Fruit fly (Drosophila melanogaster): ENCODE measurements around the gene CAH4.

CAH4 gene

dm6 chr3R:24841635-24842034 is 15.7 kb downstream of the CAH4 start, which contains the start of gene Esp:
Esp (plus strand) TSS chr3R:24841935.
- TF ChIP-seq CG8319 (GFP tag; optimal IDR thresholded peaks at IDR 0.05) (no peak), CG6792 (GFP tag; optimal IDR thresholded peaks at IDR 0.05) (no peak), fd85E (GFP tag; optimal IDR thresholded peaks at IDR 0.05) (no peak), eg (GFP tag; IDR thresholded peaks at IDR 0.05) (no peak), esn (GFP tag; optimal IDR thresholded peaks at IDR 0.05) (no peak), cyc (GFP tag; optimal IDR thresholded peaks at IDR 0.05) (no peak), Sox14 (GFP tag; optimal IDR thresholded peaks at IDR 0.05) (no peak), CG8119 (GFP tag; IDR thresholded peaks at IDR 0.05) (no peak), Hr39 (GFP tag; optimal IDR thresholded peaks at IDR 0.05) (no peak), CG6163 (GFP tag; IDR thresholded peaks at IDR 0.05) (no peak), Blimp-1 (GFP tag; optimal IDR thresholded peaks at IDR 0.05) (no peak), pdm3 (GFP tag; optimal IDR thresholded peaks at IDR 0.05) (no peak), salr (GFP tag; optimal IDR thresholded peaks at IDR 0.05) (no peak)

DNA sequence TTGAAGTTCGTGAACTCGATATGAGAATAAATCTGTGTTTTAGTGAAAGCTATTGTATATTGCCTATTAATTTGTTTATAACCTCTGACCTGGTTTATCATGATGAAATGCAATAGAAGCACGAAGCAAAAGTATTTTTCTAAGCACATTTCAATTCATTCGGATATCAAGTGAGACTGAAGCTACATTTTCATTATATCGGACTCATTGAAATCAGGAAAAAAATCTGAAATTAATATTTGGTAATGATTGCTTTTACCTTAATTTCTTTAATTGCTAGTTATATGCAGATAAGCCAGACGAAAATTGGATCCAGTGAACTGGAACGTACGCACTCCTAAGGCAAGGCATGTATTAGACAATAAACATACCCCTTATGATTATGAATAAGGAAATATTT is 16.3 kb downstream of the CAH4 start, which contains the start of gene CG33658:
TSS of gene CG33658 (minus strand) at position 101 of the 400 bp plus-strand sequence.
- TF ChIP-seq CG8632 (GFP tag; optimal IDR thresholded peaks at IDR 0.05) (no peak), CG3032 (tag; optimal IDR thresholded peaks at IDR 0.05) (no peak), CG1621 (tag; optimal IDR thresholded peaks at IDR 0.05) (no peak), CG15336 (GFP tag; IDR thresholded peaks at IDR 0.05) (no peak), spab (GFP tag; optimal IDR thresholded peaks at IDR 0.05) (no peak), Hr39 (GFP tag; optimal IDR thresholded peaks at IDR 0.05) (no peak), pdm3 (GFP tag; optimal IDR thresholded peaks at IDR 0.05) (no peak), fkh (GFP tag; optimal IDR thresholded peaks at IDR 0.05) (no peak), CG32006 (GFP tag; optimal IDR thresholded peaks at IDR 0.05) (no peak), ss (GFP tag; optimal IDR thresholded peaks at IDR 0.05) (no peak), CG6276 (GFP tag; optimal IDR thresholded peaks at IDR 0.05) (no peak)

dm6 chr3R:24833652-24834051 is 23.7 kb downstream of the CAH4 start, which contains the start of gene sosie:
sosie (plus strand) TSS chr3R:24833952.
- TF ChIP-seq Eip75B (GFP tag; optimal IDR thresholded peaks at IDR 0.05) (no peak), Hr4 (GFP tag; optimal IDR thresholded peaks at IDR 0.05) (no peak), OdsH (GFP tag; optimal IDR thresholded peaks at IDR 0.05) (no peak), Eip78C (GFP tag) (no peak), CG31627 (GFP tag; optimal IDR thresholded peaks at IDR 0.05) (no peak), Smox (GFP tag; optimal IDR thresholded peaks at IDR 0.05) (no peak), CG8319 (GFP tag; optimal IDR thresholded peaks at IDR 0.05) (no peak), net (GFP tag; optimal IDR thresholded peaks at IDR 0.05) (no peak), lz (GFP tag; optimal IDR thresholded peaks at IDR 0.05) (no peak), CG9139 (GFP tag; optimal IDR thresholded peaks at IDR 0.05) (no peak), Sox102F (GFP tag; optimal IDR thresholded peaks at IDR 0.05) (no peak), pdm3 (GFP tag; optimal IDR thresholded peaks at IDR 0.05) (no peak)

- TF ChIP-seq acj6 (GFP tag; optimal IDR thresholded peaks at IDR 0.05) (peak; percentile 64), dsx (GFP tag; optimal IDR thresholded peaks at IDR 0.05; ENCODE audit: poor library complexity, severe bottlenecking) (no peak), Blimp-1 (GFP tag; optimal IDR thresholded peaks at IDR 0.05) (no peak), CG6854 (GFP tag; optimal IDR thresholded peaks at IDR 0.05) (no peak), topi (GFP tag; optimal IDR thresholded peaks at IDR 0.05) (peak; percentile 30), CG7368 (GFP tag; optimal IDR thresholded peaks at IDR 0.05) (no peak), CG10669 (GFP tag; optimal IDR thresholded peaks at IDR 0.05) (no peak), CG34406 (GFP tag; optimal IDR thresholded peaks at IDR 0.05) (peak; percentile 35), Eip93F (GFP tag; optimal IDR thresholded peaks at IDR 0.05) (no peak), Met (GFP tag; optimal IDR thresholded peaks at IDR 0.05) (no peak), cyc (GFP tag; optimal IDR thresholded peaks at IDR 0.05) (no peak), vri (GFP tag; optimal IDR thresholded peaks at IDR 0.05) (no peak), CG9139 (GFP tag; optimal IDR thresholded peaks at IDR 0.05) (no peak), net (GFP tag; optimal IDR thresholded peaks at IDR 0.05) (no peak), Sox15 (GFP tag; optimal IDR thresholded peaks at IDR 0.05) (peak; percentile 24), eg (GFP tag; IDR thresholded peaks at IDR 0.05) (no peak), pdm3 (GFP tag; optimal IDR thresholded peaks at IDR 0.05) (no peak), CG3032 (tag; optimal IDR thresholded peaks at IDR 0.05) (no peak), Sox14 (GFP tag; optimal IDR thresholded peaks at IDR 0.05) (peak; percentile 74), CG16779 (tag; optimal IDR thresholded peaks at IDR 0.05) (no peak), svp (GFP tag) (peak; percentile 68), Hr4 (GFP tag; optimal IDR thresholded peaks at IDR 0.05) (peak; percentile 67), CG8319 (GFP tag; optimal IDR thresholded peaks at IDR 0.05) (no peak), CG3919 (GFP tag; optimal IDR thresholded peaks at IDR 0.05) (no peak), Eip78C (GFP tag) (peak; percentile 89), CG32006 (GFP tag; optimal IDR thresholded peaks at IDR 0.05) (no peak)
Measured at dm6 chr3R:24829887-24830351, 27.4 kb downstream of the CAH4 start, which contains the start of the genes Kaz and CG43273. Kaz (minus strand) TSS chr3R:24829959. CG43273 (plus strand) TSS chr3R:24830301.
